Fruit fly (Drosophila melanogaster): ENCODE data around the gene CG42570.

dm6 chr3L:15762449-15763189, 45.0 kb downstream of the CG42570 start:
- TF ChIP-seq CG8478 (optimal IDR thresholded peaks at IDR 0.05) (no peak), CTCF (optimal IDR thresholded peaks at IDR 0.05) (no peak)
